Fruit fly (Drosophila melanogaster): Measurements from ENCODE around the gene Mob2.

DNA sequence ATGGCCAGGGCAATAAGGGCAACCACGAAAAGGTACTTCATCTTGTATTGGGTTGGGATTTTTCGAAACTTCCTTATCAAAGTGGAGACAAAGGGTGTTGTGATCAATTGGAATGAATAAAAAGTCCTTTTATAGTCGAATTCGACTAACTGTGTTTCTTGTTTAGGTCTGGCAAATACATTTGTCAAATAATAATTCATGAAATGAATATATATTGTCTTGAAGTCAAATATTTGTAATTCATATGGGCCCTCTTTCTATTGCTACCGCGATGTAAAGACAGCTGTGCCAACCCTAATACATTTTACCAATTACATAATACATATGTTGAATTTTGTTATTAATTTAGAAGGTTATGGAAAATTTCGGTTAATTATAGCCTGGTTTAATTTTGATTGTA lies 15.4 kb upstream of the Mob2 start, which contains the start of gene CG33271:
- no peak for TF ChIP-seq crol (GFP tag; IDR thresholded peaks at IDR 0.05)
- no peak for TF ChIP-seq CG4820 (GFP tag; optimal IDR thresholded peaks at IDR 0.05)
- no peak for TF ChIP-seq CG1792 (GFP tag; optimal IDR thresholded peaks at IDR 0.05)
- TF ChIP-seq so (GFP tag; IDR thresholded peaks at IDR 0.05), result no peak
- TF ChIP-seq CG18599 (GFP tag; optimal IDR thresholded peaks at IDR 0.05), result peak; percentile 31
- TF ChIP-seq HLH3B (GFP tag; IDR thresholded peaks at IDR 0.05), result no peak
- no peak for TF ChIP-seq seq (GFP tag; IDR thresholded peaks at IDR 0.05)
- no peak for TF ChIP-seq salm (tag; optimal IDR thresholded peaks at IDR 0.05)
- TF ChIP-seq otp (GFP tag; IDR thresholded peaks at IDR 0.05), result no peak

All from whole organism, embryonic.